Worm (Caenorhabditis elegans) whole organism, L1 larva: ENCODE data around the gene acbp-7.

ENCODE experiments used
- efl-1 ChIP-seq, 4 experiments: fragments of 150-350 bp; optimal IDR thresholded peaks in 3 of 4; peaks in 1 of 4; 1 replicate in 1 of 4; 2 replicates in 3 of 4; lab custom pipeline; 2014; ENCODE audit warnings: missing biosample characterization in 2 of 4, missing genetic modification characterization in 2 of 4, missing genetic modification reagents in 2 of 4
- elt-2 ChIP-seq: sonication (generic microtip); optimal IDR thresholded peaks from 2 replicates; lab custom pipeline; 2016; ENCODE audit warnings: missing genetic modification characterization, mild to moderate bottlenecking, inconsistent platforms, missing compliant biosample characterization, missing genetic modification reagents
- elt-3 ChIP-seq, 6 experiments: fragments of 150-350 bp in 1 of 6; sonication (generic microtip); optimal IDR thresholded peaks; 2 replicates each; lab custom pipeline; 2017 to 2018; ENCODE audit warnings: missing biosample characterization in 6 of 6, missing genetic modification characterization in 6 of 6, inconsistent platforms in 1 of 6
- nhr-237 ChIP-seq: fragments of 150-350 bp; optimal IDR thresholded peaks from 2 replicates; lab custom pipeline; 2014; ENCODE audit warnings: missing biosample characterization, missing genetic modification characterization
- nhr-76 ChIP-seq: sonication (generic microtip); optimal IDR thresholded peaks from 2 replicates; lab custom pipeline; 2017; ENCODE audit warnings: missing biosample characterization, missing genetic modification characterization
- ztf-4 ChIP-seq: fragments of 150-350 bp; optimal IDR thresholded peaks from 2 replicates; lab custom pipeline; 2014; ENCODE audit warnings: missing biosample characterization, missing genetic modification characterization

- peak; percentile 20 to 65 for TF ChIP-seq efl-1 (optimal IDR thresholded peaks at IDR 0.05; lab: Kevin White, UChicago)
- peak; percentile 76 to 96 for TF ChIP-seq efl-1 (GFP tag; optimal IDR thresholded peaks at IDR 0.05 in 1 of 2; lab: Kevin White, UChicago)
- TF ChIP-seq elt-3 (tag; optimal IDR thresholded peaks at IDR 0.05; lab: Kevin White, UChicago): no peak
- no peak for TF ChIP-seq ztf-4 (tag; lab: Kevin White, UChicago)
- no peak for TF ChIP-seq elt-2 (tag; lab: Kevin White, UChicago)
- TF ChIP-seq nhr-76 (tag; lab: Kevin White, UChicago): no peak
- no peak for TF ChIP-seq nhr-237 (tag; lab: Kevin White, UChicago)
Observed at ce11 chrIII:4850139-4850538, 12.6 kb downstream of the acbp-7 start, which contains the start of gene F26A1.1.
